Worm (Caenorhabditis elegans) whole organism, L3 larva: ENCODE results near the gene srw-108.

Experiments used
- aly-2 ChIP-seq: fragments of 150-350 bp; optimal IDR thresholded peaks from 2 replicates; lab custom pipeline; 2014; ENCODE audit warnings: missing biosample characterization, missing genetic modification characterization
- ceh-82 ChIP-seq: fragments of 150-350 bp; optimal IDR thresholded peaks from 2 replicates; lab custom pipeline; 2014; ENCODE audit warnings: missing biosample characterization, missing genetic modification characterization
- elt-2 ChIP-seq: sonication (generic microtip); optimal IDR thresholded peaks from 2 replicates; lab custom pipeline; 2016; ENCODE audit warnings: missing genetic modification reagents, mild to moderate bottlenecking, missing genetic modification characterization, missing compliant biosample characterization
- nfya-1 ChIP-seq: sonication (generic microtip); optimal IDR thresholded peaks from 2 replicates; lab custom pipeline; 2017; ENCODE audit warnings: missing genetic modification characterization, mild to moderate bottlenecking, missing compliant biosample characterization, antibody characterized with exemption, moderate library complexity; ENCODE audit not compliant: insufficient read depth
- nhr-12 ChIP-seq: fragments of 150-350 bp; optimal IDR thresholded peaks from 2 replicates; lab custom pipeline; 2014; ENCODE audit warnings: missing biosample characterization, missing genetic modification characterization
- nhr-43 ChIP-seq: sonication (generic microtip); optimal IDR thresholded peaks from 2 replicates; lab custom pipeline; 2016; ENCODE audit warnings: mild to moderate bottlenecking, missing genetic modification characterization, missing compliant biosample characterization; ENCODE audit not compliant: poor library complexity, severe bottlenecking
- nhr-77 ChIP-seq: fragments of 150-350 bp; optimal IDR thresholded peaks from 2 replicates; lab custom pipeline; 2014; ENCODE audit warnings: missing biosample characterization, missing genetic modification characterization
- pqm-1 ChIP-seq: fragments of 150-350 bp; optimal IDR thresholded peaks from 2 replicates; lab custom pipeline; 2017; ENCODE audit warnings: missing biosample characterization, missing genetic modification characterization, inconsistent platforms
- sea-2 ChIP-seq: fragments of 150-350 bp; sonication (generic microtip); optimal IDR thresholded peaks from 4 replicates; lab custom pipeline; 2014; ENCODE audit warnings: missing biosample characterization, missing genetic modification reagents, missing genetic modification characterization
- snpc-4 ChIP-seq: fragments of 150-350 bp; optimal IDR thresholded peaks from 2 replicates; lab custom pipeline; 2014; ENCODE audit warnings: missing biosample characterization, missing genetic modification characterization
- unc-62 ChIP-seq: fragments of 150-350 bp; sonication (generic microtip); optimal IDR thresholded peaks from 4 replicates; lab custom pipeline; 2014; ENCODE audit warnings: missing biosample characterization, missing genetic modification reagents, missing genetic modification characterization
- ztf-11 ChIP-seq: fragments of 150-350 bp; optimal IDR thresholded peaks from 2 replicates; lab custom pipeline; 2014; ENCODE audit warnings: missing biosample characterization, missing genetic modification characterization
- ztf-4 ChIP-seq: fragments of 150-350 bp; optimal IDR thresholded peaks from 2 replicates; lab custom pipeline; 2014; ENCODE audit warnings: missing biosample characterization, missing genetic modification characterization

DNA sequence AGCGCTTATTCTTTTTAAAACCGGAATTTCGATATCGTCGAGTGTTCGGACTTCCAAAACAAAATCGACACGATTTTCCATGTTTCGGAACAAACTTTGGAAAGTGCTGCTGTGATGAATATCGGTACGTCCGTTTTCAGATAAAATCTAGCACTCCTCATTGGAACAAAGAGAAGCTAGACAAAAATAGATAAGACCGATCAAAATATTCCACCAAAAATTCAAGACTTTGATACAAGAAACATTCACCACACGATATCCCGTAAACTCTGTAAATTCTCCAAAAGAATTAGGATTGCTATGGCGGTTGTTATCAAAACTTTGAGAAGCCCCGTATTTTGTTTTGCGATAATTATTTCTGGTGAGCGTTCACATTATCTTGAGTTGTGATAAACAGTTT lies 15.5 kb downstream of the srw-108 start, which contains the start of gene C14C6.3:
- TF ChIP-seq sea-2 (no peak), ztf-11 (tag; lab: Kevin White, UChicago) (no peak), elt-2 (tag; lab: Kevin White, UChicago) (no peak), pqm-1 (tag; lab: Kevin White, UChicago) (no peak), unc-62 (GFP tag; lab: Kevin White, UChicago) (no peak), ztf-4 (no peak), nhr-12 (no peak), aly-2 (no peak), nfya-1 (tag; lab: Kevin White, UChicago) (no peak), ceh-82 (no peak), snpc-4 (tag; lab: Kevin White, UChicago) (no peak), nhr-77 (tag; lab: Kevin White, UChicago) (no peak), nhr-43 (tag; lab: Kevin White, UChicago) (no peak)
